Fruit fly (Drosophila melanogaster): Measurements from ENCODE around the gene PTPMT1.
A peak's percentile ranks its signal among the peaks of the same experiment; 100 is the strongest.

dm6 chr3R:23724843-23725506 lies 33.2 kb upstream of the PTPMT1 start:
- TF ChIP-seq CG14711 (tag; optimal IDR thresholded peaks at IDR 0.05) (no peak), tj (GFP tag; optimal IDR thresholded peaks at IDR 0.05) (no peak), Clk (GFP tag; optimal IDR thresholded peaks at IDR 0.05) (no peak), CG33017 (tag; optimal IDR thresholded peaks at IDR 0.05) (peak; percentile 24), CG12768 (GFP tag; optimal IDR thresholded peaks at IDR 0.05) (peak; percentile 18), CG7101 (tag; optimal IDR thresholded peaks at IDR 0.05) (no peak), pad (GFP tag; optimal IDR thresholded peaks at IDR 0.05) (no peak), ovo (GFP tag; optimal IDR thresholded peaks at IDR 0.05) (no peak), CG7045 (GFP tag; optimal IDR thresholded peaks at IDR 0.05) (no peak), Crg-1 (GFP tag; optimal IDR thresholded peaks at IDR 0.05) (no peak), CG1620 (GFP tag; optimal IDR thresholded peaks at IDR 0.05) (no peak), cic (GFP tag; optimal IDR thresholded peaks at IDR 0.05) (peak; percentile 90)

All from whole organism, adult.